Fruit fly (Drosophila melanogaster) Kc167 (cell line): ENCODE measurements around the gene CG43339.

Source experiments
- Myc ChIP-seq: fragments of >200 bp; optimal IDR thresholded peaks from 2 replicates; lab custom pipeline; 2017; ENCODE audit warnings: missing external identifiers
- psq ChIP-seq: fragments of >200 bp; optimal IDR thresholded peaks from 2 replicates; lab custom pipeline; 2017; ENCODE audit warnings: missing external identifiers

dm6 chr2L:18713686-18714085, 40.6 kb upstream of the CG43339 start, which contains the start of gene Irk3:
- TF ChIP-seq Myc (lab: Kevin White, UChicago) (no peak), psq (lab: Kevin White, UChicago) (no peak)
